Fruit fly (Drosophila melanogaster) whole organism, embryonic: ENCODE measurements around the gene CG13029.

Source experiments
- CG10431 ChIP-seq: fragments of 200-800 bp; sonication (Bioruptor generic); optimal IDR thresholded peaks from 3 replicates; lab custom pipeline; 2018; ENCODE audit warnings: missing biosample characterization, mild to moderate bottlenecking, missing genetic modification characterization
- CG11456 ChIP-seq: fragments of 200-800 bp; sonication (Bioruptor generic); IDR thresholded peaks from 3 replicates; pipeline ENCODE4 v1.3.6; 2022; ENCODE audit warnings: missing biosample characterization, missing genetic modification characterization
- CG11504 ChIP-seq: fragments of 200-800 bp; sonication (Bioruptor generic); optimal IDR thresholded peaks from 3 replicates; lab custom pipeline; 2019; ENCODE audit warnings: missing biosample characterization, mild to moderate bottlenecking, missing genetic modification characterization, moderate library complexity
- CG11696 ChIP-seq: fragments of 200-800 bp; sonication (Bioruptor generic); IDR thresholded peaks from 2 replicates; pipeline ENCODE4 v1.3.6; 2022; ENCODE audit warnings: missing biosample characterization, missing genetic modification characterization
- CG12299 ChIP-seq: fragments of 200-800 bp; sonication (Bioruptor generic); optimal IDR thresholded peaks from 2 replicates; lab custom pipeline; 2018; ENCODE audit warnings: missing biosample characterization, mild to moderate bottlenecking, missing genetic modification characterization
- CG12769 ChIP-seq: fragments of 200-800 bp; sonication (Bioruptor generic); optimal IDR thresholded peaks from 2 replicates; lab custom pipeline; 2019; ENCODE audit warnings: missing biosample characterization, mild to moderate bottlenecking, missing genetic modification characterization, moderate library complexity
- CG14014 ChIP-seq: fragments of 200-800 bp; sonication (Bioruptor generic); IDR thresholded peaks from 2 replicates; pipeline ENCODE4 v1.3.6; 2022; ENCODE audit warnings: missing biosample characterization, missing genetic modification characterization
- CG14965 ChIP-seq: fragments of 200-800 bp; sonication (Bioruptor generic); optimal IDR thresholded peaks from 2 replicates; lab custom pipeline; 2016; ENCODE audit warnings: missing biosample characterization, missing genetic modification characterization, borderline replicate concordance
- CG15514 ChIP-seq: fragments of 200-800 bp; sonication (Bioruptor generic); optimal IDR thresholded peaks from 3 replicates; lab custom pipeline; 2017; ENCODE audit warnings: missing biosample characterization, missing genetic modification characterization, mild to moderate bottlenecking, moderate library complexity, missing genetic modification reagents
- CG17829 ChIP-seq: fragments of 200-800 bp; optimal IDR thresholded peaks from 2 replicates; lab custom pipeline; 2019; ENCODE audit warnings: missing biosample characterization, mild to moderate bottlenecking, missing genetic modification characterization, moderate library complexity
- CG18262 ChIP-seq: fragments of 200-800 bp; optimal IDR thresholded peaks from 3 replicates; lab custom pipeline; 2019; ENCODE audit warnings: missing biosample characterization, mild to moderate bottlenecking, missing genetic modification characterization, moderate library complexity
- CG2889 ChIP-seq: fragments of 200-800 bp; sonication (Bioruptor generic); IDR thresholded peaks from 3 replicates; pipeline ENCODE4 v1.3.6; 2022; ENCODE audit warnings: missing biosample characterization, missing genetic modification characterization
- CG3281 ChIP-seq: fragments of 200-800 bp; sonication (Bioruptor generic); optimal IDR thresholded peaks from 3 replicates; lab custom pipeline; 2017; ENCODE audit warnings: missing biosample characterization, mild to moderate bottlenecking, missing genetic modification characterization
- CG34422 ChIP-seq: fragments of 200-800 bp; sonication (Bioruptor generic); IDR thresholded peaks from 3 replicates; pipeline ENCODE4 v1.3.6; 2022; ENCODE audit warnings: missing biosample characterization, missing genetic modification characterization
- CG4360 ChIP-seq: fragments of 200-800 bp; sonication (Bioruptor generic); IDR thresholded peaks from 2 replicates; pipeline ENCODE4 v1.3.6; 2022; ENCODE audit warnings: missing biosample characterization, missing genetic modification characterization
- CG5245 ChIP-seq: fragments of 200-800 bp; sonication (Bioruptor generic); optimal IDR thresholded peaks from 3 replicates; lab custom pipeline; 2016; ENCODE audit warnings: missing biosample characterization, missing genetic modification characterization
- CG7745 ChIP-seq: fragments of 200-800 bp; sonication (Bioruptor generic); optimal IDR thresholded peaks from 2 replicates; lab custom pipeline; 2018; ENCODE audit warnings: missing biosample characterization, mild to moderate bottlenecking, missing genetic modification characterization, moderate library complexity
- CG7928 ChIP-seq: fragments of 200-800 bp; sonication (Bioruptor generic); optimal IDR thresholded peaks from 2 replicates; lab custom pipeline; 2017; ENCODE audit warnings: missing biosample characterization, mild to moderate bottlenecking, missing genetic modification characterization
- CG8765 ChIP-seq: fragments of 200-800 bp; sonication (Bioruptor generic); IDR thresholded peaks from 2 replicates; pipeline ENCODE4 v1.3.6; 2022; ENCODE audit warnings: missing biosample characterization, missing genetic modification characterization
- CG8924 ChIP-seq: fragments of 200-800 bp; optimal IDR thresholded peaks from 3 replicates; lab custom pipeline; 2019; ENCODE audit warnings: missing biosample characterization, mild to moderate bottlenecking, missing genetic modification characterization, moderate library complexity
- CG8944 ChIP-seq: fragments of 200-800 bp; sonication (Bioruptor generic); optimal IDR thresholded peaks from 3 replicates; lab custom pipeline; 2016; ENCODE audit warnings: missing biosample characterization, missing genetic modification characterization
- CG9437 ChIP-seq: fragments of 200-800 bp; sonication (Bioruptor generic); optimal IDR thresholded peaks from 2 replicates; lab custom pipeline; 2018; ENCODE audit warnings: missing biosample characterization, mild to moderate bottlenecking, missing genetic modification characterization
- CG9797 ChIP-seq: fragments of 200-800 bp; sonication (Bioruptor generic); optimal IDR thresholded peaks from 3 replicates; lab custom pipeline; 2018; ENCODE audit warnings: missing biosample characterization, mild to moderate bottlenecking, missing genetic modification characterization
- CG9817 ChIP-seq: fragments of 200-800 bp; sonication (Bioruptor generic); optimal IDR thresholded peaks from 2 replicates; lab custom pipeline; 2018; ENCODE audit warnings: missing biosample characterization, mild to moderate bottlenecking, missing genetic modification characterization, moderate library complexity
- CkIIα-i1 ChIP-seq: fragments of 200-800 bp; sonication (Bioruptor generic); IDR thresholded peaks from 2 replicates; pipeline ENCODE4 v1.3.6; 2022; ENCODE audit warnings: missing biosample characterization, missing genetic modification characterization
- Deaf1 ChIP-seq: fragments of 200-800 bp; optimal IDR thresholded peaks from 3 replicates; lab custom pipeline; 2019; ENCODE audit warnings: missing biosample characterization, mild to moderate bottlenecking, missing genetic modification characterization, moderate library complexity
- Fer1 ChIP-seq: fragments of 200-800 bp; sonication (Bioruptor generic); optimal IDR thresholded peaks from 2 replicates; lab custom pipeline; 2017; ENCODE audit warnings: missing biosample characterization, mild to moderate bottlenecking, missing genetic modification characterization
- Hr3 ChIP-seq: fragments of 200-800 bp; sonication (Bioruptor generic); optimal IDR thresholded peaks from 3 replicates; lab custom pipeline; 2016; ENCODE audit warnings: missing biosample characterization, missing genetic modification characterization
- Kr ChIP-seq: fragments of 200-800 bp; sonication (Bioruptor generic); optimal IDR thresholded peaks from 2 replicates; lab custom pipeline; 2017; ENCODE audit warnings: missing biosample characterization, mild to moderate bottlenecking, missing genetic modification characterization
- Mes4 ChIP-seq: fragments of 200-800 bp; sonication (Bioruptor generic); optimal IDR thresholded peaks from 2 replicates; lab custom pipeline; 2016; ENCODE audit warnings: missing biosample characterization, missing genetic modification characterization
- Nf-YA ChIP-seq: fragments of 200-800 bp; sonication (Bioruptor generic); IDR thresholded peaks from 2 replicates; pipeline ENCODE4 v1.3.6; 2022; ENCODE audit warnings: missing biosample characterization, missing genetic modification characterization
- Usf ChIP-seq: fragments of 200-800 bp; sonication (Bioruptor generic); optimal IDR thresholded peaks from 2 replicates; lab custom pipeline; 2017; ENCODE audit warnings: missing genotype, missing biosample characterization, missing genetic modification characterization
- cg ChIP-seq: fragments of 200-800 bp; sonication (Bioruptor generic); optimal IDR thresholded peaks from 3 replicates; lab custom pipeline; 2019; ENCODE audit warnings: missing biosample characterization, mild to moderate bottlenecking, missing genetic modification characterization, moderate library complexity
- crol ChIP-seq: fragments of 200-800 bp; sonication (Bioruptor generic); IDR thresholded peaks from 2 replicates; pipeline ENCODE4 v1.3.6; 2022; ENCODE audit warnings: missing biosample characterization, missing genetic modification characterization
- ems ChIP-seq: fragments of 200-800 bp; sonication (Bioruptor generic); optimal IDR thresholded peaks from 3 replicates; lab custom pipeline; 2016; ENCODE audit warnings: missing biosample characterization, missing genetic modification characterization
- exex ChIP-seq: fragments of 200-800 bp; sonication (Bioruptor generic); optimal IDR thresholded peaks from 4 replicates; lab custom pipeline; 2018; ENCODE audit warnings: missing biosample characterization, mild to moderate bottlenecking, missing genetic modification characterization, moderate library complexity
- ftz-f1 ChIP-seq: fragments of 200-800 bp; sonication (Bioruptor generic); optimal IDR thresholded peaks from 2 replicates; lab custom pipeline; 2016; ENCODE audit warnings: missing biosample characterization, missing genetic modification characterization
- lilli ChIP-seq: fragments of 200-800 bp; sonication (Bioruptor generic); optimal IDR thresholded peaks from 3 replicates; lab custom pipeline; 2016; ENCODE audit warnings: missing biosample characterization, missing genetic modification characterization
- nau ChIP-seq: fragments of 200-800 bp; sonication (Bioruptor generic); optimal IDR thresholded peaks from 3 replicates; lab custom pipeline; 2017; ENCODE audit warnings: missing biosample characterization, mild to moderate bottlenecking, missing genetic modification characterization, missing genetic modification reagents
- onecut ChIP-seq: fragments of 200-800 bp; sonication (Bioruptor generic); IDR thresholded peaks from 2 replicates; pipeline ENCODE4 v1.3.6; 2022; ENCODE audit warnings: missing biosample characterization, missing genetic modification characterization
- otp ChIP-seq: fragments of 200-800 bp; sonication (Bioruptor generic); IDR thresholded peaks from 3 replicates; pipeline ENCODE4, ENCODE4 v1.3.6; 2022; ENCODE audit warnings: missing biosample characterization, missing genetic modification characterization
- pfk ChIP-seq: fragments of 200-800 bp; sonication (Bioruptor generic); optimal IDR thresholded peaks from 2 replicates; lab custom pipeline; 2018; ENCODE audit warnings: missing biosample characterization, mild to moderate bottlenecking, missing genetic modification characterization, moderate library complexity
- scrt ChIP-seq: fragments of 200-800 bp; sonication (Bioruptor generic); optimal IDR thresholded peaks from 2 replicates; lab custom pipeline; 2018; ENCODE audit warnings: missing biosample characterization, mild to moderate bottlenecking, missing genetic modification characterization, moderate library complexity
- sens ChIP-seq: fragments of 200-800 bp; sonication (Bioruptor generic); peaks from one replicate; lab custom pipeline; 2016; ENCODE audit warnings: missing biosample characterization, missing genetic modification characterization
- slbo ChIP-seq: fragments of 200-800 bp; sonication (Bioruptor generic); IDR thresholded peaks from 2 replicates; pipeline ENCODE4 v1.3.6; 2022; ENCODE audit warnings: missing biosample characterization, missing genetic modification characterization
- ssp ChIP-seq: fragments of 200-800 bp; sonication (Bioruptor generic); IDR thresholded peaks from 2 replicates; pipeline ENCODE4 v1.3.6; 2022; ENCODE audit warnings: missing biosample characterization, missing genetic modification characterization
- tgo ChIP-seq: fragments of 200-800 bp; sonication (Bioruptor generic); IDR thresholded peaks from 3 replicates; pipeline ENCODE4 v1.3.6; 2022; ENCODE audit warnings: missing biosample characterization, missing genetic modification characterization
- twi ChIP-seq: fragments of 200-800 bp; optimal IDR thresholded peaks from 2 replicates; lab custom pipeline; 2019; ENCODE audit warnings: missing biosample characterization, mild to moderate bottlenecking, missing genetic modification characterization, moderate library complexity
- zen2 ChIP-seq: fragments of 200-800 bp; sonication (Bioruptor generic); IDR thresholded peaks from 3 replicates; pipeline ENCODE4 v1.3.6; 2022; ENCODE audit warnings: missing biosample characterization, missing genetic modification characterization; ENCODE audit not compliant: partially characterized antibody
- zf30C ChIP-seq: fragments of 200-800 bp; sonication (Bioruptor generic); optimal IDR thresholded peaks from 3 replicates; lab custom pipeline; 2018; ENCODE audit warnings: missing biosample characterization, mild to moderate bottlenecking, missing genetic modification characterization

Gene CG13029

DNA sequence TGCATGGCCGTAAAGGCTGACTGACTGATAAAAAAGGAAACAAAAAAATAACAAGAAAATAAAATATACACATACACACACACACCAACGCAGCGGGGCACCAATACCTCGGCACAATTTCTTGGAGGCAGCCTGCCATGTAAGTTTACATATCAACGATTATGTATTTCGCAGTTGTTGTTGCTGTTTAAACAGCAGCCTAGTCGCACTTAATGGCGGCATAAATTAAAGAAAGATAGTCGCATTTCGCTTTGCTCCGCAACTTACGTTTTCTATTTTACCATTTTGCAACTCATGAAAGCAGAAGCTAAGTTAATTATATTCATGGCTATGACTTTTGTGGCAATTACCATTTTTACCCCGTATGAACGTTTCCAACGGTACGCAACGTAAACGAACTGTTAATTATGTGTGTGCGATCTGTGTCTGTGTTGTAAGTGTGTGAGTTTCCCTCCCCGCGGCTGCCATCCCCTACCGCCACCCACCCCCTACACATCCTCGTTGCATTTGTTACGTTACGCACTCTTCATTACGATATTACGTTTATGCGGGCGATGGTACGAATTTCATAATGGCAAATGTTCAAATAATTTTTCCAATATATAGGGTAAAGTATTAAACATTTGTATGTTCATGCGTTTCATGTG, 5.9 kb upstream of the CG13029 start (continued):
- TF ChIP-seq CG3281 (GFP tag; lab: Kevin White, UChicago) (no peak), Fer1 (no peak), pfk (GFP tag; lab: Kevin White, UChicago) (no peak), Hr3 (GFP tag; lab: Kevin White, UChicago) (no peak), Deaf1 (tag; lab: Kevin White, UChicago) (no peak), CG11456 (GFP tag; lab: Robert Waterston, UW) (no peak), scrt (no peak), Mes4 (GFP tag; lab: Kevin White, UChicago) (no peak), CG5245 (no peak), CG12769 (tag; lab: Kevin White, UChicago) (no peak), CG8924 (tag; lab: Kevin White, UChicago) (no peak), CG9437 (peak; percentile 98), CkIIα-i1 (GFP tag; lab: Robert Waterston, UW) (no peak), CG10431 (GFP tag; lab: Kevin White, UChicago) (peak; percentile 99), CG18262 (tag; lab: Kevin White, UChicago) (no peak), twi (tag; lab: Kevin White, UChicago) (no peak), CG11696 (GFP tag; lab: Robert Waterston, UW) (no peak), onecut (no peak), ssp (GFP tag; lab: Robert Waterston, UW) (no peak), CG2889 (no peak), Nf-YA (no peak), CG7745 (tag; lab: Kevin White, UChicago) (no peak), CG12299 (tag; lab: Kevin White, UChicago) (no peak), CG15514 (peak; percentile 21), zf30C (GFP tag; lab: Kevin White, UChicago) (no peak), CG34422 (GFP tag; lab: Robert Waterston, UW) (no peak), CG14014 (GFP tag; lab: Robert Waterston, UW) (0 out of 2 replicates have a peak, but pooled peaks have one; percentile 20), tgo (GFP tag; lab: Robert Waterston, UW) (no peak), Usf (GFP tag; lab: Kevin White, UChicago) (no peak), CG14965 (GFP tag; lab: Kevin White, UChicago) (no peak), Kr (no peak), sens (GFP tag; lab: Kevin White, UChicago) (peak; percentile 16), exex (tag; lab: Kevin White, UChicago) (no peak), CG17829 (tag; lab: Kevin White, UChicago) (no peak), ems (GFP tag; lab: Kevin White, UChicago) (no peak), CG9797 (GFP tag; lab: Kevin White, UChicago) (no peak), CG9817 (tag; lab: Kevin White, UChicago) (no peak), nau (GFP tag; lab: Kevin White, UChicago) (no peak), CG7928 (GFP tag; lab: Kevin White, UChicago) (no peak), CG8944 (no peak), crol (peak; percentile 92), zen2 (GFP tag; lab: Robert Waterston, UW) (no peak), ftz-f1 (GFP tag; lab: Kevin White, UChicago) (no peak), CG4360 (0 out of 2 replicates have a peak, but pooled peaks have one; percentile 35), otp (GFP tag; lab: Robert Waterston, UW) (no peak), slbo (GFP tag; lab: Robert Waterston, UW) (no peak), cg (peak; percentile 83), CG8765 (GFP tag; lab: Robert Waterston, UW) (no peak), CG11504 (tag; lab: Kevin White, UChicago) (no peak), lilli (GFP tag; lab: Kevin White, UChicago) (no peak)
